Fruit fly (Drosophila melanogaster): ENCODE data around the gene Cnx99A.

The Cnx99A gene

dm6 chr3R:29266607-29267006, 52.8 kb downstream of the Cnx99A start (continued):
- TF ChIP-seq CG1647 (GFP tag; optimal IDR thresholded peaks at IDR 0.05) (no peak), Hr3 (GFP tag; optimal IDR thresholded peaks at IDR 0.05) (no peak), Opbp (GFP tag; IDR thresholded peaks at IDR 0.05; ENCODE audit: partially characterized antibody) (no peak), nom (GFP tag; optimal IDR thresholded peaks at IDR 0.05) (no peak), pfk (GFP tag; optimal IDR thresholded peaks at IDR 0.05) (no peak), CG10209 (GFP tag; optimal IDR thresholded peaks at IDR 0.05) (no peak), Deaf1 (tag; optimal IDR thresholded peaks at IDR 0.05) (no peak), sqz (GFP tag; optimal IDR thresholded peaks at IDR 0.05) (no peak), CG11093 (GFP tag; IDR thresholded peaks at IDR 0.05) (no peak), Gug (GFP tag; IDR thresholded peaks at IDR 0.05) (no peak), peb (GFP tag; IDR thresholded peaks at IDR 0.05) (no peak), CG11456 (GFP tag; IDR thresholded peaks at IDR 0.05) (no peak), CG18262 (tag; optimal IDR thresholded peaks at IDR 0.05) (peak; percentile 59), Lhr (GFP tag; optimal IDR thresholded peaks at IDR 0.05) (no peak), sima (GFP tag; optimal IDR thresholded peaks at IDR 0.05) (no peak), CG17829 (tag; optimal IDR thresholded peaks at IDR 0.05) (peak; percentile 55), jing (GFP tag; optimal IDR thresholded peaks at IDR 0.05) (no peak), CG3838 (GFP tag; optimal IDR thresholded peaks at IDR 0.05) (no peak), run (tag; optimal IDR thresholded peaks at IDR 0.05) (no peak), abd-A (tag; optimal IDR thresholded peaks at IDR 0.05) (no peak), CG31441 (GFP tag; IDR thresholded peaks at IDR 0.05) (0 out of 2 replicates have a peak, but pooled peaks have one; percentile 30), gsb (GFP tag; IDR thresholded peaks at IDR 0.05) (no peak), trh (GFP tag; optimal IDR thresholded peaks at IDR 0.05) (no peak), jigr1 (GFP tag; IDR thresholded peaks at IDR 0.05) (no peak), Eip74EF (GFP tag; optimal IDR thresholded peaks at IDR 0.05) (no peak), inv (GFP tag; IDR thresholded peaks at IDR 0.05; ENCODE audit: partially characterized antibody) (no peak), nerfin-2 (GFP tag; IDR thresholded peaks at IDR 0.05; ENCODE audit: partially characterized antibody) (no peak), Ravus (GFP tag; IDR thresholded peaks at IDR 0.05) (no peak), CG13287 (GFP tag; IDR thresholded peaks at IDR 0.05; ENCODE audit: partially characterized antibody) (no peak), hkb (optimal IDR thresholded peaks at IDR 0.05) (no peak), hkb (GFP tag; IDR thresholded peaks at IDR 0.05) (no peak), CG1024 (GFP tag; IDR thresholded peaks at IDR 0.05) (no peak), CG8944 (GFP tag; optimal IDR thresholded peaks at IDR 0.05) (no peak), Asciz (GFP tag; optimal IDR thresholded peaks at IDR 0.05) (no peak), HLHmδ (GFP tag; optimal IDR thresholded peaks at IDR 0.05) (peak; percentile 50), seq (GFP tag; IDR thresholded peaks at IDR 0.05) (no peak), Sox102F (GFP tag; optimal IDR thresholded peaks at IDR 0.05) (no peak), tap (tag; optimal IDR thresholded peaks at IDR 0.05) (no peak), CG16815 (GFP tag; optimal IDR thresholded peaks at IDR 0.05) (no peak), CG4282 (GFP tag; optimal IDR thresholded peaks at IDR 0.05) (no peak), ewg (GFP tag; optimal IDR thresholded peaks at IDR 0.05) (no peak), CG7745 (tag; optimal IDR thresholded peaks at IDR 0.05) (no peak), C15 (GFP tag; IDR thresholded peaks at IDR 0.05) (no peak), sna (GFP tag; IDR thresholded peaks at IDR 0.05; ENCODE audit: partially characterized antibody) (no peak), CG3163 (GFP tag; optimal IDR thresholded peaks at IDR 0.05) (no peak), CG14710 (tag; optimal IDR thresholded peaks at IDR 0.05) (peak; percentile 39), gem (tag; optimal IDR thresholded peaks at IDR 0.05) (peak; percentile 20), D19A (tag; optimal IDR thresholded peaks at IDR 0.05) (peak; percentile 19), CG2712 (tag; optimal IDR thresholded peaks at IDR 0.05) (peak; percentile 54), CG15479 (GFP tag; optimal IDR thresholded peaks at IDR 0.05) (no peak), Usf (GFP tag; optimal IDR thresholded peaks at IDR 0.05) (no peak)
